Fruit fly (Drosophila melanogaster) whole organism, embryonic: ENCODE measurements around the gene CG14419.

Experiments
- Abd-B ChIP-seq: fragments of 200-800 bp; sonication (Bioruptor generic); optimal IDR thresholded peaks from 2 replicates; lab custom pipeline; 2018; ENCODE audit warnings: missing biosample characterization, mild to moderate bottlenecking, missing genetic modification characterization, moderate library complexity
- Antp ChIP-seq: fragments of 200-800 bp; sonication (Bioruptor generic); optimal IDR thresholded peaks from 3 replicates; lab custom pipeline; 2016; ENCODE audit warnings: missing biosample characterization, missing genetic modification characterization
- Asciz ChIP-seq: fragments of 200-800 bp; sonication (Bioruptor generic); optimal IDR thresholded peaks from 2 replicates; lab custom pipeline; 2017; ENCODE audit warnings: missing biosample characterization, mild to moderate bottlenecking, missing genetic modification characterization, missing genetic modification reagents
- Atf3 ChIP-seq: fragments of 200-800 bp; sonication (Bioruptor generic); optimal IDR thresholded peaks from 3 replicates; lab custom pipeline; 2016; ENCODE audit warnings: missing biosample characterization, missing genetic modification characterization
- B-H1 ChIP-seq: fragments of 200-800 bp; sonication (Bioruptor generic); IDR thresholded peaks from 3 replicates; pipeline ENCODE4 v1.3.6; 2022; ENCODE audit warnings: missing biosample characterization, missing genetic modification characterization
- Blimp-1 ChIP-seq: fragments of 200-800 bp; sonication (Bioruptor generic); optimal IDR thresholded peaks from 3 replicates; lab custom pipeline; 2018; ENCODE audit warnings: missing biosample characterization, missing genetic modification characterization, mild to moderate bottlenecking, moderate library complexity, missing genetic modification reagents
- CG13123 ChIP-seq: fragments of 200-800 bp; sonication (Bioruptor generic); optimal IDR thresholded peaks from 2 replicates; lab custom pipeline; 2016; ENCODE audit warnings: missing biosample characterization, missing genetic modification characterization
- CG14014 ChIP-seq: fragments of 200-800 bp; sonication (Bioruptor generic); IDR thresholded peaks from 2 replicates; pipeline ENCODE4 v1.3.6; 2022; ENCODE audit warnings: missing biosample characterization, missing genetic modification characterization
- CG14050 ChIP-seq: fragments of 200-800 bp; sonication (Bioruptor generic); IDR thresholded peaks from 3 replicates; pipeline ENCODE4 v1.3.6; 2022; ENCODE audit warnings: missing biosample characterization, missing genetic modification characterization
- CG14860 ChIP-seq: fragments of 200-800 bp; sonication (Bioruptor generic); IDR thresholded peaks from 3 replicates; pipeline ENCODE4 v1.3.6; 2022; ENCODE audit warnings: missing biosample characterization, missing genetic modification characterization; ENCODE audit not compliant: partially characterized antibody
- CG17186 ChIP-seq: fragments of 200-800 bp; sonication (Bioruptor generic); optimal IDR thresholded peaks from 3 replicates; lab custom pipeline; 2017; ENCODE audit warnings: missing biosample characterization, missing genetic modification reagents, missing genetic modification characterization
- CG17359 ChIP-seq: fragments of 200-800 bp; sonication (Bioruptor generic); optimal IDR thresholded peaks from 3 replicates; lab custom pipeline; 2018; ENCODE audit warnings: missing biosample characterization, mild to moderate bottlenecking, missing genetic modification characterization, moderate library complexity
- CG17361 ChIP-seq: fragments of 200-800 bp; sonication (Bioruptor generic); IDR thresholded peaks from 3 replicates; pipeline ENCODE4 v1.3.6; 2022; ENCODE audit warnings: missing biosample characterization, missing genetic modification characterization
- CG17802 ChIP-seq: fragments of 200-800 bp; sonication (Bioruptor generic); optimal IDR thresholded peaks from 2 replicates; lab custom pipeline; 2018; ENCODE audit warnings: missing biosample characterization, mild to moderate bottlenecking, missing genetic modification characterization, moderate library complexity
- CG18476 ChIP-seq: fragments of 200-800 bp; sonication (Bioruptor generic); optimal IDR thresholded peaks from 2 replicates; lab custom pipeline; 2016; ENCODE audit warnings: missing biosample characterization, mild to moderate bottlenecking, missing genetic modification characterization
- CG2875 ChIP-seq: fragments of 200-800 bp; sonication (Bioruptor generic); optimal IDR thresholded peaks from 2 replicates; lab custom pipeline; 2017; ENCODE audit warnings: missing biosample characterization, mild to moderate bottlenecking, missing genetic modification characterization, missing genetic modification reagents
- CG4328 ChIP-seq: fragments of 200-800 bp; sonication (Bioruptor generic); optimal IDR thresholded peaks from 3 replicates; lab custom pipeline; 2017; ENCODE audit warnings: missing biosample characterization, missing genetic modification reagents, missing genetic modification characterization
- CG7556 ChIP-seq: fragments of 200-800 bp; sonication (Bioruptor generic); optimal IDR thresholded peaks from 2 replicates; lab custom pipeline; 2017; ENCODE audit warnings: missing biosample characterization, mild to moderate bottlenecking, missing genetic modification characterization
- CG7745 ChIP-seq: fragments of 200-800 bp; sonication (Bioruptor generic); optimal IDR thresholded peaks from 2 replicates; lab custom pipeline; 2018; ENCODE audit warnings: missing biosample characterization, mild to moderate bottlenecking, missing genetic modification characterization, moderate library complexity
- CG7987 ChIP-seq: fragments of 200-800 bp; sonication (Bioruptor generic); optimal IDR thresholded peaks from 2 replicates; lab custom pipeline; 2018; ENCODE audit warnings: missing biosample characterization, mild to moderate bottlenecking, missing genetic modification characterization, moderate library complexity
- CG8281 ChIP-seq: fragments of 200-800 bp; sonication (Bioruptor generic); optimal IDR thresholded peaks from 2 replicates; lab custom pipeline; 2018; ENCODE audit warnings: missing biosample characterization, mild to moderate bottlenecking, missing genetic modification characterization, moderate library complexity
- CG8388 ChIP-seq: fragments of 200-800 bp; sonication (Bioruptor generic); optimal IDR thresholded peaks from 2 replicates; lab custom pipeline; 2019; ENCODE audit warnings: missing biosample characterization, mild to moderate bottlenecking, missing genetic modification characterization, moderate library complexity
- CG9215 ChIP-seq: fragments of 200-800 bp; sonication (Bioruptor generic); IDR thresholded peaks from 2 replicates; pipeline ENCODE4 v1.3.6; 2022; ENCODE audit warnings: missing biosample characterization, missing genetic modification characterization
- CG9817 ChIP-seq: fragments of 200-800 bp; sonication (Bioruptor generic); optimal IDR thresholded peaks from 2 replicates; lab custom pipeline; 2018; ENCODE audit warnings: missing biosample characterization, mild to moderate bottlenecking, missing genetic modification characterization, moderate library complexity
- E2f1 ChIP-seq: fragments of 200-800 bp; sonication (Bioruptor generic); IDR thresholded peaks from 2 replicates; pipeline ENCODE4 v1.3.6; 2022; ENCODE audit warnings: missing biosample characterization, missing genetic modification characterization
- H2.0 ChIP-seq: fragments of 200-800 bp; sonication (Bioruptor generic); IDR thresholded peaks from 2 replicates; pipeline ENCODE4 v1.3.6; 2022; ENCODE audit warnings: missing biosample characterization, missing genetic modification characterization
- Hmr ChIP-seq: fragments of 200-800 bp; sonication (Bioruptor generic); optimal IDR thresholded peaks from 3 replicates; lab custom pipeline; 2017; ENCODE audit warnings: mild to moderate bottlenecking, missing biosample characterization, missing genetic modification reagents, missing genetic modification characterization
- Hr51 ChIP-seq, 2 experiments: fragments of 200-800 bp; sonication (Bioruptor generic); optimal IDR thresholded peaks; 2 replicates in 1 of 2; 3 replicates in 1 of 2; lab custom pipeline; 2016 to 2018; ENCODE audit warnings: missing biosample characterization in 2 of 2, missing genetic modification characterization in 2 of 2, mild to moderate bottlenecking in 1 of 2, moderate library complexity in 1 of 2
- Lpt ChIP-seq: fragments of >200 bp; optimal IDR thresholded peaks from 2 replicates; lab custom pipeline; 2018; ENCODE audit warnings: missing biosample characterization, missing genetic modification characterization
- MESR4 ChIP-seq: fragments of 200-800 bp; sonication (Bioruptor generic); optimal IDR thresholded peaks from 2 replicates; lab custom pipeline; 2018; ENCODE audit warnings: missing biosample characterization, mild to moderate bottlenecking, missing genetic modification characterization, moderate library complexity
- Max ChIP-seq: fragments of 200-800 bp; sonication (Bioruptor generic); optimal IDR thresholded peaks from 2 replicates; lab custom pipeline; 2016; ENCODE audit warnings: missing biosample characterization, mild to moderate bottlenecking, missing genetic modification characterization
- Oli ChIP-seq: fragments of 200-800 bp; sonication (Bioruptor generic); optimal IDR thresholded peaks from 2 replicates; lab custom pipeline; 2018; ENCODE audit warnings: missing biosample characterization, mild to moderate bottlenecking, missing genetic modification characterization, moderate library complexity
- Opbp ChIP-seq: fragments of 200-800 bp; sonication (Bioruptor generic); IDR thresholded peaks from 3 replicates; pipeline ENCODE4 v1.3.6; 2022; ENCODE audit warnings: missing biosample characterization, missing genetic modification characterization; ENCODE audit not compliant: partially characterized antibody
- Pdp1 ChIP-seq, 2 experiments: fragments of 200-800 bp; sonication (Bioruptor generic); optimal IDR thresholded peaks; 3 replicates each; lab custom pipeline; 2016; ENCODE audit warnings: missing biosample characterization in 2 of 2, missing genetic modification characterization in 2 of 2, mild to moderate bottlenecking in 1 of 2, moderate library complexity in 1 of 2
- TFAM ChIP-seq: fragments of 200-800 bp; sonication (Bioruptor generic); optimal IDR thresholded peaks from 2 replicates; lab custom pipeline; 2017; ENCODE audit warnings: missing biosample characterization, missing genetic modification characterization, inconsistent platforms
- bigmax ChIP-seq: fragments of 200-800 bp; sonication (Bioruptor generic); optimal IDR thresholded peaks from 2 replicates; lab custom pipeline; 2018; ENCODE audit warnings: missing biosample characterization, mild to moderate bottlenecking, missing genetic modification characterization
- bowl ChIP-seq: fragments of 200-800 bp; sonication (Bioruptor generic); IDR thresholded peaks from 2 replicates; pipeline ENCODE4 v1.3.6; 2022; ENCODE audit warnings: missing biosample characterization, missing genetic modification characterization
- cas ChIP-seq: fragments of 200-800 bp; sonication (Bioruptor generic); IDR thresholded peaks from 2 replicates; pipeline ENCODE4 v1.3.6; 2022; ENCODE audit warnings: missing biosample characterization, missing genetic modification characterization
- cato ChIP-seq: fragments of 200-800 bp; sonication (Bioruptor generic); optimal IDR thresholded peaks from 2 replicates; lab custom pipeline; 2016; ENCODE audit warnings: missing biosample characterization, missing genetic modification characterization, borderline replicate concordance
- dmrt99B ChIP-seq: fragments of 200-800 bp; sonication (Bioruptor generic); optimal IDR thresholded peaks from 2 replicates; lab custom pipeline; 2018; ENCODE audit warnings: missing biosample characterization, mild to moderate bottlenecking, missing genetic modification characterization, moderate library complexity
- ham ChIP-seq: fragments of 200-800 bp; sonication (Bioruptor generic); IDR thresholded peaks from 2 replicates; pipeline ENCODE4 v1.3.6; 2022; ENCODE audit warnings: missing biosample characterization, missing genetic modification characterization
- nom ChIP-seq: fragments of 200-800 bp; sonication (Bioruptor generic); optimal IDR thresholded peaks from 2 replicates; lab custom pipeline; 2017; ENCODE audit warnings: missing biosample characterization, missing genetic modification characterization, mild to moderate bottlenecking, moderate library complexity, missing genetic modification reagents
- peb ChIP-seq: fragments of 200-800 bp; sonication (Bioruptor generic); IDR thresholded peaks from 2 replicates; pipeline ENCODE4 v1.3.6; 2022; ENCODE audit warnings: missing biosample characterization, missing genetic modification characterization
- run ChIP-seq: fragments of 200-800 bp; sonication (Bioruptor generic); optimal IDR thresholded peaks from 3 replicates; lab custom pipeline; 2018; ENCODE audit warnings: missing biosample characterization, mild to moderate bottlenecking, missing genetic modification characterization
- scrt ChIP-seq: fragments of 200-800 bp; sonication (Bioruptor generic); optimal IDR thresholded peaks from 2 replicates; lab custom pipeline; 2018; ENCODE audit warnings: missing biosample characterization, mild to moderate bottlenecking, missing genetic modification characterization, moderate library complexity
- sima ChIP-seq: fragments of 200-800 bp; sonication (Bioruptor generic); optimal IDR thresholded peaks from 2 replicates; lab custom pipeline; 2016; ENCODE audit warnings: missing biosample characterization, missing genetic modification characterization
- slp2 ChIP-seq: fragments of 200-800 bp; sonication (Bioruptor generic); optimal IDR thresholded peaks from 2 replicates; lab custom pipeline; 2016; ENCODE audit warnings: missing biosample characterization, missing genetic modification characterization
- stwl ChIP-seq: fragments of 200-800 bp; sonication (Bioruptor generic); optimal IDR thresholded peaks from 3 replicates; lab custom pipeline; 2018; ENCODE audit warnings: missing biosample characterization, mild to moderate bottlenecking, missing genetic modification characterization, moderate library complexity
- tgo ChIP-seq: fragments of 200-800 bp; sonication (Bioruptor generic); IDR thresholded peaks from 3 replicates; pipeline ENCODE4 v1.3.6; 2022; ENCODE audit warnings: missing biosample characterization, missing genetic modification characterization
- wdn ChIP-seq: fragments of 200-800 bp; sonication (Bioruptor generic); IDR thresholded peaks from 2 replicates; pipeline ENCODE4 v1.3.6; 2022; ENCODE audit warnings: missing biosample characterization, missing genetic modification characterization

The CG14419 gene

dm6 chrX:2860955-2861354 is 24.8 kb downstream of the CG14419 start (continued):
- TF ChIP-seq Lpt (no peak), bowl (GFP tag; lab: Robert Waterston, UW) (no peak), Blimp-1 (GFP tag; lab: Kevin White, UChicago) (peak; percentile 31), CG14014 (GFP tag; lab: Robert Waterston, UW) (0 out of 2 replicates have a peak, but pooled peaks have one; percentile 41), Abd-B (GFP tag; lab: Kevin White, UChicago) (no peak), Hr51 (GFP tag; optimal IDR thresholded peaks at IDR 0.05; lab: Kevin White, UChicago) (peak in 1 of 2 experiments; percentile 35), sima (GFP tag; lab: Kevin White, UChicago) (no peak), CG17186 (GFP tag; lab: Kevin White, UChicago) (no peak), slp2 (GFP tag; lab: Kevin White, UChicago) (no peak), Max (GFP tag; lab: Kevin White, UChicago) (no peak), CG9817 (tag; lab: Kevin White, UChicago) (no peak), CG9215 (no peak), CG17802 (no peak), stwl (tag; lab: Kevin White, UChicago) (no peak), CG8281 (tag; lab: Kevin White, UChicago) (no peak), Antp (GFP tag; lab: Kevin White, UChicago) (no peak), peb (no peak), Pdp1 (GFP tag; optimal IDR thresholded peaks at IDR 0.05; lab: Kevin White, UChicago) (no peak), E2f1 (GFP tag; lab: Robert Waterston, UW) (peak; percentile 37), Hmr (peak; percentile 48), bigmax (no peak), Oli (tag; lab: Kevin White, UChicago) (peak; percentile 35), CG14050 (GFP tag; lab: Robert Waterston, UW) (no peak), CG17359 (tag; lab: Kevin White, UChicago) (peak; percentile 47), B-H1 (GFP tag; lab: Robert Waterston, UW) (no peak; the same call in 2 of the 3 replicates), wdn (GFP tag; lab: Robert Waterston, UW) (0 out of 2 replicates have a peak, but pooled peaks have one; percentile 15), scrt (GFP tag; lab: Kevin White, UChicago) (peak; percentile 21), CG7556 (GFP tag; lab: Kevin White, UChicago) (peak; percentile 37), MESR4 (GFP tag; lab: Kevin White, UChicago) (no peak), H2.0 (GFP tag; lab: Robert Waterston, UW) (0 out of 2 replicates have a peak, but pooled peaks have one; percentile 14), TFAM (GFP tag; lab: Kevin White, UChicago) (no peak), CG13123 (GFP tag; lab: Kevin White, UChicago) (no peak), CG2875 (GFP tag; lab: Kevin White, UChicago) (no peak), CG8388 (GFP tag; lab: Kevin White, UChicago) (peak; percentile 5), ham (GFP tag; lab: Robert Waterston, UW) (no peak), dmrt99B (tag; lab: Kevin White, UChicago) (peak; percentile 67), CG7745 (tag; lab: Kevin White, UChicago) (no peak), Opbp (GFP tag; lab: Robert Waterston, UW) (no peak), CG7987 (GFP tag; lab: Kevin White, UChicago) (no peak), Asciz (no peak), CG4328 (GFP tag; lab: Kevin White, UChicago) (no peak), CG18476 (GFP tag; lab: Kevin White, UChicago) (no peak), CG14860 (GFP tag; lab: Robert Waterston, UW) (no peak), Atf3 (no peak), cas (GFP tag; lab: Robert Waterston, UW) (no peak), cato (GFP tag; lab: Kevin White, UChicago) (no peak), CG17361 (0 out of 3 replicates have a peak, but pooled peaks have one; percentile 29), run (tag; lab: Kevin White, UChicago) (no peak), nom (no peak), tgo (GFP tag; lab: Robert Waterston, UW) (0 out of 3 replicates have a peak, but pooled peaks have one; percentile 32)
